Worm (Caenorhabditis elegans) whole organism, midembryonic: Measurements from ENCODE around the gene C10G8.4.

Source experiments
- T22C8.4 ChIP-seq: fragments of 200-800 bp; sonication (Bioruptor generic); IDR thresholded peaks from 2 replicates; pipeline ENCODE4 v1.3.6; 2022; ENCODE audit warnings: missing genetic modification characterization, missing compliant biosample characterization
- cog-1 ChIP-seq: sonication (generic microtip); optimal IDR thresholded peaks from 2 replicates; lab custom pipeline; 2016; ENCODE audit warnings: missing genetic modification characterization, missing compliant biosample characterization
- flt-1 ChIP-seq: fragments of 200-800 bp; sonication (Bioruptor generic); IDR thresholded peaks from 2 replicates; pipeline ENCODE4 v1.3.6; 2022; ENCODE audit warnings: missing genetic modification characterization, missing compliant biosample characterization
- klf-2 ChIP-seq: fragments of 200-800 bp; sonication (Bioruptor generic); conservative IDR thresholded peaks from 2 replicates; pipeline ENCODE4 v1.3.6; 2022; ENCODE audit warnings: missing genetic modification reagents, missing genetic modification characterization, missing compliant biosample characterization
- med-1 ChIP-seq: sonication (generic microtip); optimal IDR thresholded peaks from 2 replicates; lab custom pipeline; 2017; ENCODE audit warnings: missing genetic modification characterization, mild to moderate bottlenecking, missing compliant biosample characterization, antibody characterized with exemption, missing genetic modification reagents; ENCODE audit not compliant: insufficient read depth
- ref-1 ChIP-seq: fragments of 200-800 bp; sonication (Bioruptor generic); conservative IDR thresholded peaks from 2 replicates; pipeline ENCODE4 v1.3.6; 2022; ENCODE audit warnings: missing genetic modification reagents, missing genetic modification characterization, missing compliant biosample characterization
- tab-1 ChIP-seq: fragments of 200-800 bp; sonication (Bioruptor generic); IDR thresholded peaks from 2 replicates; pipeline ENCODE4 v1.3.6; 2022; ENCODE audit warnings: missing genetic modification characterization, missing compliant biosample characterization
- ztf-23 ChIP-seq: fragments of 200-800 bp; sonication (Bioruptor generic); IDR thresholded peaks from 2 replicates; pipeline ENCODE4 v1.3.6; 2022; ENCODE audit warnings: missing genetic modification reagents, missing genetic modification characterization, missing compliant biosample characterization
- ztf-29 ChIP-seq: fragments of 200-800 bp; sonication (Bioruptor generic); IDR thresholded peaks from 2 replicates; pipeline ENCODE4 v1.3.6; 2022; ENCODE audit warnings: missing genetic modification reagents, missing genetic modification characterization, missing compliant biosample characterization

DNA sequence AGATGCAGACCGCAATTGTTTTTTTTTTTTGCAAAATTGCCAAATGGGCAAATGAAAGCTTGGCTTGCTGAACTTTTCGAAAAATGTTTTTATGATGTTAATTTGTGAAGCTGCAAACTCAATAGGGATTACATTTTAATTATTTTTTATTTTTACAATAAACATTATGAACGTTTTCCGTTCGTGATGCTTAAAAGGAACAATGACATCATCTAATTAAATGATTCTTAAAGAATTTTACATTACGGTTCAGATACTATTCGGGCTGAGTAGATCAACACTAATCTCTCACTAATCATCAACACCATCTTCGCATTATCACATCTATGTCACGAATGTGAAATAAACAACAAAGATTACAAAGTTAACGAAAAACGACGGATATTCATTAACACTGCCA lies 718 bp downstream of the C10G8.4 start, which contains the start of gene C10G8.3:
- TF ChIP-seq ref-1 (GFP tag; lab: Robert Waterston, UW) (no peak), ztf-29 (GFP tag; lab: Robert Waterston, UW) (no peak), ztf-23 (GFP tag; lab: Robert Waterston, UW) (no peak), cog-1 (no peak), flt-1 (GFP tag; lab: Robert Waterston, UW) (no peak), T22C8.4 (no peak), tab-1 (GFP tag; lab: Robert Waterston, UW) (no peak), med-1 (GFP tag; lab: Kevin White, UChicago) (no peak), klf-2 (no peak)
